Fruit fly (Drosophila melanogaster): ENCODE data around the gene CG7173.

DNA sequence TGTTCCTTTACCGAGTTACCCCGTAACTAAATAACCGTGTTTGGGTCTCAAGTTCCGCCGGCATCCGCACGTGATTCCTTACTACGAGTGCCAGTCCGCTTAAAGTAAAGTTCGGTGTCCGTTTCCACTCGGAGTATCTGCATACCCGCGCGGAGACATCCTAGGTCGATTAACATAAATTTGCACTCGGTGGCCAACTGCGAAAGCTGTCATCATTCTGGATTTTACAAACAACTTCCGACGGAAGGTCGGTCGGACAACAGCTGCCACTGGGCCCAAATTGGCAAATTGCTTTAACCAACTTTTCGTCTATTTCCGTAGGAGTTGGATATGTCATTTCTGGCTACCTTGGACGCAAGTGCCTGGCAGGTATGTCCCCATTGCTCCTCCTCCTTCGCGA, 28.5 kb upstream of the CG7173 start, which contains the start of gene TfAP-2:
- no peak for TF ChIP-seq psq (optimal IDR thresholded peaks at IDR 0.05)
- TF ChIP-seq insv (optimal IDR thresholded peaks at IDR 0.05), result no peak
- TF ChIP-seq h (optimal IDR thresholded peaks at IDR 0.05), result no peak

Data from Kc167 (cell line).